Worm (Caenorhabditis elegans) whole organism, L1 larva: Measurements from ENCODE around the gene srz-47.

ENCODE experiments used
- C04F5.9 ChIP-seq: sonication (generic microtip); optimal IDR thresholded peaks from 2 replicates; lab custom pipeline; 2016; ENCODE audit warnings: missing genetic modification characterization, missing compliant biosample characterization
- aha-1 ChIP-seq: fragments of 150-350 bp; optimal IDR thresholded peaks from 2 replicates; lab custom pipeline; 2014; ENCODE audit warnings: missing biosample characterization, missing genetic modification characterization
- ama-1 ChIP-seq: fragments of 150-350 bp; optimal IDR thresholded peaks from 2 replicates; lab custom pipeline; 2014
- ceh-8 ChIP-seq: fragments of 200-800 bp; sonication (Bioruptor generic); optimal IDR thresholded peaks from 2 replicates; lab custom pipeline; 2018; ENCODE audit warnings: mild to moderate bottlenecking, missing genetic modification characterization, moderate library complexity, missing compliant biosample characterization
- dsc-1 ChIP-seq: sonication (generic microtip); optimal IDR thresholded peaks from 2 replicates; lab custom pipeline; 2016; ENCODE audit warnings: mild to moderate bottlenecking, missing genetic modification characterization, missing compliant biosample characterization
- efl-3 ChIP-seq: fragments of 200-800 bp; sonication (Bioruptor generic); optimal IDR thresholded peaks from 2 replicates; lab custom pipeline; 2018; ENCODE audit warnings: mild to moderate bottlenecking, missing genetic modification characterization, missing compliant biosample characterization
- egl-13 ChIP-seq: sonication (generic microtip); optimal IDR thresholded peaks from 2 replicates; lab custom pipeline; 2016; ENCODE audit warnings: missing genotype, missing genetic modification reagents, missing genetic modification characterization, missing compliant biosample characterization
- egl-27 ChIP-seq, 2 experiments: fragments of 150-350 bp in 1 of 2; sonication (generic microtip); optimal IDR thresholded peaks; 3 replicates each; lab custom pipeline; 2017 to 2018; ENCODE audit warnings: missing biosample characterization in 2 of 2, missing genetic modification characterization in 2 of 2, missing genetic modification reagents in 2 of 2
- elt-2 ChIP-seq: sonication (generic microtip); optimal IDR thresholded peaks from 2 replicates; lab custom pipeline; 2016; ENCODE audit warnings: missing genetic modification characterization, mild to moderate bottlenecking, inconsistent platforms, missing compliant biosample characterization, missing genetic modification reagents
- ets-5 ChIP-seq: fragments of 200-800 bp; sonication (Bioruptor generic); IDR thresholded peaks from 2 replicates; pipeline ENCODE4 v1.3.6; 2022; ENCODE audit warnings: missing genetic modification characterization, missing compliant biosample characterization
- grh-1 ChIP-seq: fragments of 200-800 bp; sonication (Bioruptor generic); IDR thresholded peaks from 2 replicates; pipeline ENCODE4 v1.3.6; 2022; ENCODE audit warnings: missing genetic modification reagents, missing genetic modification characterization, missing compliant biosample characterization
- hlh-4 ChIP-seq: sonication (generic microtip); optimal IDR thresholded peaks from 2 replicates; lab custom pipeline; 2016; ENCODE audit warnings: mild to moderate bottlenecking, missing genetic modification characterization, missing compliant biosample characterization
- irx-1 ChIP-seq: sonication (generic microtip); optimal IDR thresholded peaks from 2 replicates; lab custom pipeline; 2016; ENCODE audit warnings: missing genetic modification characterization, missing compliant biosample characterization
- jun-1 ChIP-seq: fragments of 150-350 bp; optimal IDR thresholded peaks from 2 replicates; lab custom pipeline; 2014; ENCODE audit warnings: missing biosample characterization, missing genetic modification reagents, missing genetic modification characterization
- lin-13 ChIP-seq: fragments of 150-350 bp; optimal IDR thresholded peaks from 2 replicates; lab custom pipeline; 2014; ENCODE audit warnings: missing biosample characterization, missing genetic modification reagents, missing genetic modification characterization
- lin-14 ChIP-seq: fragments of 200-800 bp; sonication (Bioruptor generic); optimal IDR thresholded peaks from 2 replicates; lab custom pipeline; 2018; ENCODE audit warnings: mild to moderate bottlenecking, missing genetic modification characterization, moderate library complexity, missing compliant biosample characterization
- lin-15B ChIP-seq: fragments of 150-350 bp; sonication (generic microtip); optimal IDR thresholded peaks from 3 replicates; lab custom pipeline; 2014; ENCODE audit warnings: missing biosample characterization, missing genetic modification characterization
- lin-35 ChIP-seq, 2 experiments: fragments of 150-350 bp; optimal IDR thresholded peaks; 2 replicates each; lab custom pipeline; 2014; ENCODE audit warnings: missing biosample characterization in 2 of 2, missing genetic modification characterization in 2 of 2, missing genetic modification reagents in 2 of 2
- lir-3 ChIP-seq: sonication (generic microtip); optimal IDR thresholded peaks from 2 replicates; lab custom pipeline; 2016; ENCODE audit warnings: mild to moderate bottlenecking, missing genetic modification characterization, moderate library complexity, missing compliant biosample characterization; ENCODE audit not compliant: poor library complexity
- mdl-1 ChIP-seq, 2 experiments: fragments of 150-350 bp; optimal IDR thresholded peaks; 2 replicates each; lab custom pipeline; 2014 to 2017; ENCODE audit warnings: missing biosample characterization in 2 of 2, missing genetic modification characterization in 2 of 2, inconsistent platforms in 1 of 2
- mef-2 ChIP-seq: fragments of 150-350 bp; optimal IDR thresholded peaks from 2 replicates; lab custom pipeline; 2014; ENCODE audit warnings: missing biosample characterization, missing genetic modification characterization
- mep-1 ChIP-seq: fragments of 150-350 bp; optimal IDR thresholded peaks from 2 replicates; lab custom pipeline; 2014; ENCODE audit warnings: missing biosample characterization, missing genetic modification characterization
- nhr-12 ChIP-seq: sonication (generic microtip); optimal IDR thresholded peaks from 2 replicates; lab custom pipeline; 2017; ENCODE audit warnings: missing biosample characterization, missing genetic modification characterization
- nhr-237 ChIP-seq: fragments of 150-350 bp; optimal IDR thresholded peaks from 2 replicates; lab custom pipeline; 2014; ENCODE audit warnings: missing biosample characterization, missing genetic modification characterization
- nhr-28 ChIP-seq: fragments of 150-350 bp; optimal IDR thresholded peaks from 2 replicates; lab custom pipeline; 2014; ENCODE audit warnings: missing biosample characterization, missing genetic modification characterization
- nhr-47 ChIP-seq: sonication (generic microtip); optimal IDR thresholded peaks from 2 replicates; lab custom pipeline; 2016; ENCODE audit warnings: mild to moderate bottlenecking, missing genetic modification characterization, moderate library complexity, missing compliant biosample characterization
- nhr-85 ChIP-seq: sonication (generic microtip); peaks from one replicate; lab custom pipeline; 2016; ENCODE audit warnings: missing genetic modification characterization, inconsistent platforms, missing compliant biosample characterization
- pax-3 ChIP-seq: fragments of 200-800 bp; sonication (Bioruptor generic); optimal IDR thresholded peaks from 2 replicates; lab custom pipeline; 2018; ENCODE audit warnings: mild to moderate bottlenecking, missing genetic modification characterization, moderate library complexity, missing compliant biosample characterization
- pqm-1 ChIP-seq: sonication (generic microtip); optimal IDR thresholded peaks from 3 replicates; lab custom pipeline; 2017; ENCODE audit warnings: missing biosample characterization, missing genetic modification characterization
- snu-23 ChIP-seq: sonication (generic microtip); optimal IDR thresholded peaks from 2 replicates; lab custom pipeline; 2016; ENCODE audit warnings: missing genetic modification characterization, missing compliant biosample characterization
- swsn-7 ChIP-seq: sonication (generic microtip); optimal IDR thresholded peaks from 2 replicates; lab custom pipeline; 2016; ENCODE audit warnings: missing genetic modification characterization, missing compliant biosample characterization
- tbx-2 ChIP-seq: sonication (generic microtip); optimal IDR thresholded peaks from 2 replicates; lab custom pipeline; 2016; ENCODE audit warnings: missing genetic modification characterization, missing compliant biosample characterization
- unc-130 ChIP-seq: fragments of 150-350 bp; optimal IDR thresholded peaks from 2 replicates; lab custom pipeline; 2017; ENCODE audit warnings: missing biosample characterization, missing genetic modification characterization, inconsistent platforms
- unc-30 ChIP-seq: sonication (generic microtip); optimal IDR thresholded peaks from 2 replicates; lab custom pipeline; 2017; ENCODE audit warnings: missing biosample characterization, missing genetic modification characterization
- unc-98 ChIP-seq: fragments of 200-800 bp; sonication (Bioruptor generic); IDR thresholded peaks from 2 replicates; pipeline ENCODE4 v1.3.6; 2022; ENCODE audit warnings: missing genetic modification characterization, missing compliant biosample characterization
- ztf-4 ChIP-seq: fragments of 150-350 bp; optimal IDR thresholded peaks from 2 replicates; lab custom pipeline; 2014; ENCODE audit warnings: missing biosample characterization, missing genetic modification characterization

srz-47 gene

ce11 chrV:17192238-17192637 lies at the start of gene srz-47:
TSS of gene srz-47 (minus strand) at chrV:17192338.
- TF ChIP-seq hlh-4 (tag; lab: Kevin White, UChicago) (peak; percentile 29), snu-23 (no peak), lir-3 (tag; lab: Kevin White, UChicago) (no peak)
- TF ChIP-seq, all 84 proteins: peak for 1

DNA sequence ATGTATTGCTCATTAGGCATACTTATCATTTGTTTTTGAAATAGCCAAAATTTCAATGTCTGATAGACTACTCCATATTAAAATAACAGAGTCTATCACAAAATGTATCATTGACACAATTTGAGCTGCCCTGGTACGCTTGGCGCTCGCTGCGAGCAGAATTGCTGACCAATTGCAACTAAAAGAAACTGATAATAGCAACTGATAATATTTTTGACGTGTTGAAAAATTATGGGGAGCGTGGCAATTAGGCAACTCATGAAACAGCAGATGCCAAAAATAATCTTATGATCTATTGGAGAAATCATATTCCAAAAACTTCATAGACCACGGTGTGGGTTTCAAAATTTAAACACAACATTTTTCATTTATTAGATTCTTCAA lies 49.1 kb upstream of the srz-47 start:
- TF ChIP-seq elt-2 (tag; lab: Kevin White, UChicago) (peak; percentile 95), irx-1 (no peak)

- no peak for TF ChIP-seq unc-30 (tag; lab: Kevin White, UChicago)
- peak; percentile 73 for TF ChIP-seq elt-2 (tag; lab: Kevin White, UChicago)
These were observed 48.6 kb upstream of the srz-47 start for ce11 chrV:17240579-17241277.

- TF ChIP-seq jun-1 (tag; lab: Kevin White, UChicago) (peak; percentile 12), lin-35 (GFP tag; optimal IDR thresholded peaks at IDR 0.05; lab: Kevin White, UChicago) (peak in 1 of 2 experiments; percentile 2), pqm-1 (peak; percentile 1), elt-2 (tag; lab: Kevin White, UChicago) (peak; percentile 94), lin-14 (GFP tag; lab: Kevin White, UChicago) (peak; percentile 17), lin-15B (tag; lab: Kevin White, UChicago) (no peak)
These were observed 46.7 kb upstream of the srz-47 start, which contains the start of gene T19C9.8 for ce11 chrV:17238799-17239198. TSS of gene T19C9.8 (plus strand) at chrV:17239097.

DNA sequence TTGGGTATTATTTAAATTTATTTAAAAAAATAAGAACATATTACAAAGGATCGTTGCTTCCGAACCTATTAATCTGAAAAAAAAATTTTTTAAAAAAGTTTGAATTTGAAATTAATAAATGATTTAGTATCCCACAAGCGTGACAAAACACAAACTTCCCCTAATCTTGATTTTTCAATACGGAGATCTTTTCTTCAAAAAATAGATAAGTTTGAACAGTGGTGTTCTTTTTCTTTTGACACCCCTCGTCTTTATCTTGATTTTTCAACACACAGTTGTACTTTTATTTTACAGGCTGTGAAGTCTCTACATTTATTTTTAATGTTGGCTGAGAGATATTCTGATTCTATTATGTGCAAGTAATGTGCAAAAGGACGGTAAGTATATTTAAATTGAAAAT lies 44.2 kb upstream of the srz-47 start, which contains the start of gene T19C9.10:
T19C9.10 (plus strand) TSS at position 248 of the 400 bp plus-strand sequence.
- TF ChIP-seq unc-98, result no peak
- TF ChIP-seq lin-14 (GFP tag; lab: Kevin White, UChicago), result peak; percentile 40
- peak; percentile 28 for TF ChIP-seq nhr-85 (tag; lab: Kevin White, UChicago)

ce11 chrV:17232403-17232802 lies 40.3 kb upstream of the srz-47 start:
- no peak for TF ChIP-seq lin-15B (tag; lab: Kevin White, UChicago)
- TF ChIP-seq egl-27 (tag; optimal IDR thresholded peaks at IDR 0.05; lab: Kevin White, UChicago), result no peak
- no peak for TF ChIP-seq irx-1
- TF ChIP-seq pqm-1, result no peak
- no peak for TF ChIP-seq swsn-7 (tag; lab: Kevin White, UChicago)
- TF ChIP-seq ama-1 (lab: Kevin White, UChicago), result no peak
- no peak for TF ChIP-seq pax-3
- no peak for TF ChIP-seq dsc-1 (tag; lab: Kevin White, UChicago)
- no peak for TF ChIP-seq tbx-2 (tag; lab: Kevin White, UChicago)
- TF ChIP-seq unc-30 (tag; lab: Kevin White, UChicago), result no peak
- no peak for TF ChIP-seq grh-1 (GFP tag; lab: Robert Waterston, UW)
- TF ChIP-seq ets-5 (GFP tag; lab: Robert Waterston, UW), result no peak
- TF ChIP-seq lin-13 (GFP tag; lab: Kevin White, UChicago), result no peak
- no peak for TF ChIP-seq mdl-1 (tag; optimal IDR thresholded peaks at IDR 0.05; lab: Kevin White, UChicago)
- TF ChIP-seq mep-1 (tag; lab: Kevin White, UChicago), result no peak
- no peak for TF ChIP-seq jun-1 (tag; lab: Kevin White, UChicago)
- no peak for TF ChIP-seq nhr-47 (tag; lab: Kevin White, UChicago)
- no peak for TF ChIP-seq efl-3 (GFP tag; lab: Kevin White, UChicago)
- TF ChIP-seq lin-14 (GFP tag; lab: Kevin White, UChicago), result no peak
- TF ChIP-seq nhr-28 (tag; lab: Kevin White, UChicago), result no peak
- TF ChIP-seq, all 84 proteins: peak for 0

DNA sequence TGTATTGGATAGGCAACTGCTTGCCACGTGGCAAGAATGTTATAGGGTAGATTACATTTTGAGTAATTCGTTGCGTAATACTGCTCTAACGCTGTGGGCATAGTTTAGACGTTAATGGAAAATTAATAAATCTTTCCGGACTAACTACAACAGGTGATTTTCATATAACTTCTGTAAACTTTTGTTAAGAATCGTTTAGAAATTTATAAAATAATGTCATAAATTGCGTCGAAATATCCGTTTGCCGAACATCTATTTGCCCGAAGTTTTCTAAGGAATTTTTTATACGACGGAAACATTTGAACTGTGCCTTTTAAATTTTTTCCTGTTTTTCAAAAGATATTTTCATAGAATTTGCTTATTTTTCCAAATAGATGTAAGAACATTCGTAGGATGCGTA lies 34.0 kb upstream of the srz-47 start, which contains the start of gene srh-112:
srh-112 (minus strand) TSS at position 101 of the 400 bp plus-strand sequence.
- no peak for TF ChIP-seq mef-2
- no peak for TF ChIP-seq egl-27 (tag; optimal IDR thresholded peaks at IDR 0.05; lab: Kevin White, UChicago)
- no peak for TF ChIP-seq C04F5.9 (tag; lab: Kevin White, UChicago)
- TF ChIP-seq grh-1 (GFP tag; lab: Robert Waterston, UW), result no peak
- no peak for TF ChIP-seq ceh-8 (GFP tag; lab: Kevin White, UChicago)
- no peak for TF ChIP-seq tbx-2 (tag; lab: Kevin White, UChicago)
- TF ChIP-seq nhr-12 (tag; lab: Kevin White, UChicago), result no peak
- no peak for TF ChIP-seq unc-130
- no peak for TF ChIP-seq pqm-1
- TF ChIP-seq swsn-7 (tag; lab: Kevin White, UChicago), result no peak
- TF ChIP-seq nhr-237 (tag; lab: Kevin White, UChicago), result no peak
- no peak for TF ChIP-seq aha-1 (tag; lab: Kevin White, UChicago)
- TF ChIP-seq lin-15B (tag; lab: Kevin White, UChicago), result no peak
- no peak for TF ChIP-seq nhr-47 (tag; lab: Kevin White, UChicago)
- TF ChIP-seq egl-13 (tag; lab: Kevin White, UChicago), result no peak
- no peak for TF ChIP-seq lin-14 (GFP tag; lab: Kevin White, UChicago)
- no peak for TF ChIP-seq nhr-85 (tag; lab: Kevin White, UChicago)
- TF ChIP-seq ztf-4 (tag; lab: Kevin White, UChicago), result no peak
